Worm (Caenorhabditis elegans): Measurements from ENCODE around the gene nep-17.

DNA sequence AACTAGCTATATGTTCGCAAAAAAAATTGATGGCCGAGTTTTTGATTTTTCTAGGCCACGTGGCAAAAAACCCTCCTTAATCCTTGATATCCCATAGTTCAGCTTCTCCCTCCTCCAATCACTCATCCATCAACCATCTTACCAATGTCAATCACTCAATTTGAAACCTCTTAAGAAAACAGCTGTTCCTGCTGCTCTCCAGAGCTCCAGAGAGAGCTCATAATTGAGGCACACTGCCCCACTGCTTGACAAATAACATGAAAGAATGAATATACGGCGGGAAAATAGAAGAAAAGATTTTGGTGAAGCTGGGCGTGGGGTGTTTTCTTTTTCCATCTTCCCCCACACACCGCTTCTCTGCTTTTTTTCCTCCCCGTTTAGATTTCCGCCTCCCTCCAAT is 7.0 kb upstream of the nep-17 start:
- TF ChIP-seq nhr-11 (tag; optimal IDR thresholded peaks at IDR 0.05) (no peak), mbf-1 (tag; optimal IDR thresholded peaks at IDR 0.05) (no peak), mdl-1 (tag; optimal IDR thresholded peaks at IDR 0.05) (no peak), fos-1 (tag; optimal IDR thresholded peaks at IDR 0.05) (no peak), ZK546.5 (tag; optimal IDR thresholded peaks at IDR 0.05) (no peak), ama-1 (optimal IDR thresholded peaks at IDR 0.05) (no peak)

Data from whole organism, L2 larva.